Fruit fly (Drosophila melanogaster) whole organism, prepupa: ENCODE results near the gene CG3581.

Experiments
- Ets96B ChIP-seq: fragments of 200-800 bp; optimal IDR thresholded peaks from 2 replicates; lab custom pipeline; 2019; ENCODE audit warnings: missing biosample characterization, mild to moderate bottlenecking, missing genetic modification characterization, moderate library complexity
- fkh ChIP-seq: fragments of 200-800 bp; sonication (Bioruptor generic); optimal IDR thresholded peaks from 3 replicates; lab custom pipeline; 2017; ENCODE audit warnings: missing biosample characterization, mild to moderate bottlenecking, missing genetic modification characterization, moderate library complexity

- TF ChIP-seq Ets96B (no peak), fkh (GFP tag; lab: Kevin White, UChicago) (no peak)
These were observed 15.3 kb upstream of the CG3581 start, which contains the start of gene CG18493 for dm6 chr3R:19389919-19390318.
